Worm (Caenorhabditis elegans): ENCODE results near the gene mfsd-12.

Gene mfsd-12

DNA sequence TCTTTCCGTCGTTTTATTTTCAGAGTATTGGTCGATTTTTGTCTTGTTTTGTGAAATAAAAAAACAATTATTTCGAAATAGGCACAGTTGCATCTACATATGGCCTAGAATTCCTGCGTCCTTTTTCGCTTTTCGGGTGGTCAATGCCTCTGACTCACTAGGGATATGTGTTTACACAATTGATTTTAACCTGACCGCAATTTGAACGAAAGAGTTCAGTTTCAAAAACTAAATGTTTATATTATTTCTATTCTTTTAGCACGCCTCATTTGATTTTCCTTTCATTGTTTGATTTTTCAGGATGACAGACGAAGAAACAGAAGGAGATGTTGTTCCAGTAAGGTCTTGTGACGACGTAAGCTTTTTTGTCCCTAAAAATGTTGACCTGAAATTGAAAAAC, at the start of gene mfsd-12:
TSS of gene mfsd-12 (plus strand) at position 301 of the 400 bp plus-strand sequence.
- no peak for TF ChIP-seq let-607 (tag; optimal IDR thresholded peaks at IDR 0.05)
- TF ChIP-seq cebp-1 (GFP tag; IDR thresholded peaks at IDR 0.05): 0 out of 2 replicates have a peak, but pooled peaks have one; percentile 24
- peak; percentile 69 for TF ChIP-seq cebp-1 (tag; optimal IDR thresholded peaks at IDR 0.05)

ce11 chrX:4619582-4619981, 48.3 kb upstream of the mfsd-12 start, which contains the start of gene pqn-65:
Gene pqn-65, minus strand, starts transcription at chrX:4619635.
- TF ChIP-seq ceh-40 (GFP tag; IDR thresholded peaks at IDR 0.05) (no peak), cebp-1 (GFP tag; IDR thresholded peaks at IDR 0.05) (peak; percentile 85), cebp-1 (tag; optimal IDR thresholded peaks at IDR 0.05) (peak; percentile 93), mcd-1 (GFP tag; IDR thresholded peaks at IDR 0.05) (peak; percentile 45; the same call in 1 of the 2 replicates), lin-35 (GFP tag; optimal IDR thresholded peaks at IDR 0.05) (no peak), attf-5 (GFP tag; optimal IDR thresholded peaks at IDR 0.05) (no peak), Y53G8AR.9 (GFP tag; conservative IDR thresholded peaks at IDR 0.05) (no peak)

DNA sequence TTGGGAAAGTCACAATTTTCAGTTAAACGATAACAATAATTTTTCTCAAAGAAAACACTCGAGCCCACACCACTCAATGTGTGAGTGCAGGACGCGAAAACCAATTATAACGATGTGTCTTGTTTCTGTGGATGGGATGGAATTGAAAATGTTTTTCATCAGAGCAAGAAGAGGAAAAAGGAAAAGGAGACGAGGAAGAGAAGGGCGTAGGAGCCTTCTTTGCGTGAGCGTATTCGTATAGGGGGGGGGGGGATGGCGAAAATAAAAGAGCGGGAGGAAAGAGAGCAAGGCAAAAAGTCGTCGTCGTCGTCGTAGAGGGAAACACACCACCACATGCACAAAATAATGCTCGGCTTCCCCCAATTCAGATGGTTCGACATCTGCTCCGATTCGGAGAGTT, 47.9 kb upstream of the mfsd-12 start:
- peak; percentile 67 for TF ChIP-seq zfh-2 (GFP tag; conservative IDR thresholded peaks at IDR 0.05)
- TF ChIP-seq Y95B8A.8 (GFP tag; IDR thresholded peaks at IDR 0.05): no peak

DNA sequence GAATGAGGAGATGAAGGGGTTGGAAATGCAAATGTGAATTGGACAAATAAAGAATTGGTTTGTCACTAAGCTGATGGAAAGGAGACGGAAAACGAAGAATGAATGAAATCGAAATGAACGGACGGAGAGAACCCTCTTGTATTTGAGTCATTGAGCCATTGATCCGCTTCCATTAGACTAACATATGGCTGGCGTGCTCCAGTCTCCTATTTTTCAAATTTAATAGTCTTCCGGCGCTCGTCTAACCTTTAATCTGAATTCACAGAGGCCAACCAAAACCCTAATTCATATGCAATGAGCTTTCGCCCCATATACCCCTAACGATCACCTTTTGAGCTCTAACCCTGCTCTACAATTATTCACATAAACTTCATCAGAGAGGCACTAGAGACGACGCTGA, 45.9 kb upstream of the mfsd-12 start, which contains the start of gene C46C11.3:
TSS of gene C46C11.3 (plus strand) at position 301 of the 400 bp plus-strand sequence.
- no peak for TF ChIP-seq tlf-1 (GFP tag; optimal IDR thresholded peaks at IDR 0.05)
- TF ChIP-seq cebp-1 (GFP tag; IDR thresholded peaks at IDR 0.05): no peak
- TF ChIP-seq cebp-1 (tag; optimal IDR thresholded peaks at IDR 0.05): no peak
- TF ChIP-seq D2030.7 (GFP tag; IDR thresholded peaks at IDR 0.05): no peak
- TF ChIP-seq somi-1 (GFP tag; optimal IDR thresholded peaks at IDR 0.05): no peak
- TF ChIP-seq B0019.2 (GFP tag; conservative IDR thresholded peaks at IDR 0.05): no peak
- no peak for TF ChIP-seq die-1 (tag; optimal IDR thresholded peaks at IDR 0.05)
- no peak for TF ChIP-seq K11D2.4 (GFP tag; IDR thresholded peaks at IDR 0.05)

DNA sequence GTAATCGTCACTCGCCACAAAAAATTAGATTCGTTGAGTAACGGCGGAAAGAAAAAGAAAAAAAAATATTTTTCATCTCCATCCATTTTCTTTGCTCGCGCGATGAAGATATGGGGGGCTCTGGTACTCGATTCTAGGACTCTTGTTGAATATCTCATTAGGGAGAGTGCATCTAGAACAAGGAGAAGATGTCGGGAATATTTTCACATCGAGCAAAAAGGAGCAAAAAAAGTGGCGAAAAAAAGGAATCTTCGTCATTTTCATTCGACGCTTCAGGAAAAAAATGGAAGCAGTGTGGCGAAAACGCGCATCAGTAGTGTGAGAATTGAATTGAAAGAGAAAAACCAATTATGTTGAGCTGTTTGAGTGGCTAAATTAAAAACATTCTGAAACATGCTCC, 44.2 kb upstream of the mfsd-12 start:
- TF ChIP-seq ceh-58 (GFP tag; IDR thresholded peaks at IDR 0.05): no peak
- no peak for TF ChIP-seq pha-4 (tag; optimal IDR thresholded peaks at IDR 0.05)
- TF ChIP-seq snpc-1.3 (tag; optimal IDR thresholded peaks at IDR 0.05; ENCODE audit: insufficient read depth): no peak
- TF ChIP-seq rpc-1 (optimal IDR thresholded peaks at IDR 0.05): no peak
- no peak for TF ChIP-seq rpc-1 (tag; optimal IDR thresholded peaks at IDR 0.05)
- no peak for TF ChIP-seq pbrm-1 (GFP tag; IDR thresholded peaks at IDR 0.05)
- no peak for TF ChIP-seq hlh-12 (tag; optimal IDR thresholded peaks at IDR 0.05)
- no peak for TF ChIP-seq chd-7 (tag; optimal IDR thresholded peaks at IDR 0.05)
- no peak for TF ChIP-seq ceh-27 (GFP tag; optimal IDR thresholded peaks at IDR 0.05)
- TF ChIP-seq dpl-1 (GFP tag; optimal IDR thresholded peaks at IDR 0.05): no peak
- TF ChIP-seq ccch-3 (GFP tag; optimal IDR thresholded peaks at IDR 0.05): no peak
- TF ChIP-seq egl-44 (GFP tag; IDR thresholded peaks at IDR 0.05): no peak
- no peak for TF ChIP-seq ceh-40 (GFP tag; IDR thresholded peaks at IDR 0.05)
- TF ChIP-seq lag-1 (GFP tag; IDR thresholded peaks at IDR 0.05): no peak
- TF ChIP-seq ceh-79 (tag; optimal IDR thresholded peaks at IDR 0.05): no peak
- TF ChIP-seq Y79H2A.3 (GFP tag; conservative IDR thresholded peaks at IDR 0.05): no peak

DNA sequence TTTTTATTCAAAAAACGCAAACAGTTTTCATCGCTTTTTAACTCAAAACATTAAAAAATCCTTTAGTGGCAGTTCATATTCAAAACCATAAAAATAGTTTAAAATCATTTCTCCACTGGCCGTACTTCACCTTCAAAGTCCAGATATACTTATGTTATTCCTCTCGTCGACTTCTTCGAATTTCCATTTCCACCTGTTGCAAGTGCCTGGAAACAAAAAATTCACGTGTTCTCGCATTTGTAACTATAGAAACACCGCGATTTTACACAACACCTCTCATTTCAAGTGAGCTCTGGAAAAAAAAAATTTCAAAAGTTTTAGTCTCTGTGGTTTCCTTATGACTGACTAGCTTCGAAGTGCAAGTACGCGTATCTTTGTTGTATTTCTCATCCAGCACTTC, 42.8 kb upstream of the mfsd-12 start:
- TF ChIP-seq ztf-18 (tag; optimal IDR thresholded peaks at IDR 0.05) (no peak), nfya-1 (tag; optimal IDR thresholded peaks at IDR 0.05; ENCODE audit: borderline replicate concordance, insufficient read depth) (no peak), ceh-40 (GFP tag; IDR thresholded peaks at IDR 0.05) (no peak), F39B2.1 (GFP tag; IDR thresholded peaks at IDR 0.05) (no peak), lsy-27 (tag; optimal IDR thresholded peaks at IDR 0.05; ENCODE audit: borderline replicate concordance, insufficient read depth) (no peak), attf-3 (GFP tag; conservative IDR thresholded peaks at IDR 0.05) (no peak), fkh-3 (tag; optimal IDR thresholded peaks at IDR 0.05) (no peak), lin-26 (GFP tag; IDR thresholded peaks at IDR 0.05) (no peak), hmg-20 (GFP tag; IDR thresholded peaks at IDR 0.05) (no peak), F23B12.7 (tag; optimal IDR thresholded peaks at IDR 0.05; ENCODE audit: insufficient read depth) (no peak), sea-2 (GFP tag; IDR thresholded peaks at IDR 0.05) (no peak), rcor-1 (GFP tag; IDR thresholded peaks at IDR 0.05) (no peak)
